Fruit fly (Drosophila melanogaster) whole organism, embryonic: ENCODE measurements around the gene udt.
A peak's percentile ranks its signal among the peaks of the same experiment; 100 is the strongest.

Source experiments
- Asciz ChIP-seq: fragments of 200-800 bp; sonication (Bioruptor generic); optimal IDR thresholded peaks from 2 replicates; lab custom pipeline; 2017; ENCODE audit warnings: missing biosample characterization, mild to moderate bottlenecking, missing genetic modification characterization, missing genetic modification reagents
- CG10321 ChIP-seq: fragments of 200-800 bp; sonication (Bioruptor generic); IDR thresholded peaks from 2 replicates; pipeline ENCODE4 v1.3.6; 2022; ENCODE audit warnings: missing biosample characterization, missing genetic modification characterization
- CG10462 ChIP-seq: fragments of 200-800 bp; sonication (Bioruptor generic); optimal IDR thresholded peaks from 2 replicates; lab custom pipeline; 2016; ENCODE audit warnings: missing biosample characterization, missing genetic modification characterization
- CG10959 ChIP-seq: fragments of 200-800 bp; sonication (Bioruptor generic); IDR thresholded peaks from 2 replicates; pipeline ENCODE4 v1.3.6; 2022; ENCODE audit warnings: missing biosample characterization, missing genetic modification characterization
- CG11398 ChIP-seq: fragments of 200-800 bp; sonication (Bioruptor generic); optimal IDR thresholded peaks from 2 replicates; lab custom pipeline; 2016; ENCODE audit warnings: missing biosample characterization, missing genetic modification characterization
- CG12071 ChIP-seq: fragments of 200-800 bp; sonication (Bioruptor generic); optimal IDR thresholded peaks from 3 replicates; lab custom pipeline; 2018; ENCODE audit warnings: missing biosample characterization, mild to moderate bottlenecking, missing genetic modification characterization
- CG14050 ChIP-seq: fragments of 200-800 bp; sonication (Bioruptor generic); IDR thresholded peaks from 3 replicates; pipeline ENCODE4 v1.3.6; 2022; ENCODE audit warnings: missing biosample characterization, missing genetic modification characterization
- CG16779 ChIP-seq: fragments of 200-800 bp; sonication (Bioruptor generic); IDR thresholded peaks from 2 replicates; pipeline ENCODE4 v1.3.6; 2022; ENCODE audit warnings: missing biosample characterization, missing genetic modification characterization
- CG2199 ChIP-seq: fragments of 200-800 bp; sonication (Bioruptor generic); IDR thresholded peaks from 3 replicates; pipeline ENCODE4 v1.3.6; 2022; ENCODE audit warnings: missing biosample characterization, missing genetic modification characterization
- CG2889 ChIP-seq: fragments of 200-800 bp; sonication (Bioruptor generic); IDR thresholded peaks from 3 replicates; pipeline ENCODE4 v1.3.6; 2022; ENCODE audit warnings: missing biosample characterization, missing genetic modification characterization
- CG31388 ChIP-seq: fragments of 200-800 bp; sonication (Bioruptor generic); optimal IDR thresholded peaks from 2 replicates; lab custom pipeline; 2016; ENCODE audit warnings: missing biosample characterization, missing genetic modification characterization
- CG32767 ChIP-seq: fragments of 200-800 bp; sonication (Bioruptor generic); IDR thresholded peaks from 2 replicates; pipeline ENCODE4 v1.3.6; 2022; ENCODE audit warnings: missing biosample characterization, missing genetic modification characterization
- CG4328 ChIP-seq: fragments of 200-800 bp; sonication (Bioruptor generic); optimal IDR thresholded peaks from 3 replicates; lab custom pipeline; 2017; ENCODE audit warnings: missing biosample characterization, missing genetic modification reagents, missing genetic modification characterization
- CG4404 ChIP-seq: fragments of 200-800 bp; sonication (Bioruptor generic); IDR thresholded peaks from 2 replicates; pipeline ENCODE4 v1.3.6; 2022; ENCODE audit warnings: missing biosample characterization, missing genetic modification characterization
- CG4854 ChIP-seq: fragments of 200-800 bp; sonication (Bioruptor generic); optimal IDR thresholded peaks from 2 replicates; lab custom pipeline; 2016; ENCODE audit warnings: missing biosample characterization, missing genetic modification characterization, inconsistent platforms
- CG6765 ChIP-seq: fragments of 200-800 bp; sonication (Bioruptor generic); optimal IDR thresholded peaks from 3 replicates; lab custom pipeline; 2017; ENCODE audit warnings: missing biosample characterization, mild to moderate bottlenecking, missing genetic modification characterization
- CG7372 ChIP-seq: fragments of 200-800 bp; sonication (Bioruptor generic); IDR thresholded peaks from 2 replicates; pipeline ENCODE4 v1.3.6; 2022; ENCODE audit warnings: missing biosample characterization, missing genetic modification characterization
- CG7786 ChIP-seq: fragments of 200-800 bp; sonication (Bioruptor generic); optimal IDR thresholded peaks from 2 replicates; lab custom pipeline; 2016; ENCODE audit warnings: missing biosample characterization, missing genetic modification characterization
- CG7839 ChIP-seq: fragments of 200-800 bp; sonication (Bioruptor generic); optimal IDR thresholded peaks from 3 replicates; lab custom pipeline; 2018; ENCODE audit warnings: missing biosample characterization, mild to moderate bottlenecking, missing genetic modification characterization, moderate library complexity
- CG9727 ChIP-seq: fragments of 200-800 bp; sonication (Bioruptor generic); optimal IDR thresholded peaks from 3 replicates; lab custom pipeline; 2017; ENCODE audit warnings: missing biosample characterization, mild to moderate bottlenecking, missing genetic modification characterization
- Camta ChIP-seq: fragments of 200-800 bp; sonication (Bioruptor generic); optimal IDR thresholded peaks from 2 replicates; lab custom pipeline; 2016; ENCODE audit warnings: missing biosample characterization, missing genetic modification characterization
- Dip2 ChIP-seq: fragments of 200-800 bp; sonication (Bioruptor generic); IDR thresholded peaks from 2 replicates; pipeline ENCODE4 v1.3.6; 2022; ENCODE audit warnings: missing biosample characterization, missing genetic modification characterization
- Dll ChIP-seq: fragments of 200-800 bp; sonication (Bioruptor generic); IDR thresholded peaks from 4 replicates; pipeline ENCODE4 v1.3.6; 2022; ENCODE audit warnings: missing biosample characterization, missing genetic modification characterization; ENCODE audit not compliant: partially characterized antibody
- Fer3 ChIP-seq: fragments of 200-800 bp; sonication (Bioruptor generic); optimal IDR thresholded peaks from 2 replicates; lab custom pipeline; 2018; ENCODE audit warnings: missing biosample characterization, mild to moderate bottlenecking, missing genetic modification characterization, moderate library complexity
- H15 ChIP-seq: fragments of 200-800 bp; sonication (Bioruptor generic); IDR thresholded peaks from 3 replicates; pipeline ENCODE4 v1.3.6; 2022; ENCODE audit warnings: missing biosample characterization, missing genetic modification characterization
- HmgZ ChIP-seq: fragments of 200-800 bp; sonication (Bioruptor generic); optimal IDR thresholded peaks from 2 replicates; lab custom pipeline; 2018; ENCODE audit warnings: missing biosample characterization, mild to moderate bottlenecking, missing genetic modification characterization
- Hmr ChIP-seq: fragments of 200-800 bp; sonication (Bioruptor generic); optimal IDR thresholded peaks from 3 replicates; lab custom pipeline; 2017; ENCODE audit warnings: mild to moderate bottlenecking, missing biosample characterization, missing genetic modification reagents, missing genetic modification characterization
- Nf-YA ChIP-seq: fragments of 200-800 bp; sonication (Bioruptor generic); IDR thresholded peaks from 2 replicates; pipeline ENCODE4 v1.3.6; 2022; ENCODE audit warnings: missing biosample characterization, missing genetic modification characterization
- Opbp ChIP-seq: fragments of 200-800 bp; sonication (Bioruptor generic); IDR thresholded peaks from 3 replicates; pipeline ENCODE4 v1.3.6; 2022; ENCODE audit warnings: missing biosample characterization, missing genetic modification characterization; ENCODE audit not compliant: partially characterized antibody
- Sry-δ ChIP-seq: fragments of 200-800 bp; sonication (Bioruptor generic); optimal IDR thresholded peaks from 2 replicates; lab custom pipeline; 2016; ENCODE audit warnings: missing biosample characterization, missing genetic modification characterization
- bcd ChIP-seq: fragments of 200-800 bp; sonication (Bioruptor generic); optimal IDR thresholded peaks from 2 replicates; lab custom pipeline; 2017; ENCODE audit warnings: missing biosample characterization, mild to moderate bottlenecking, missing genetic modification characterization
- croc ChIP-seq: fragments of 200-800 bp; sonication (Bioruptor generic); conservative IDR thresholded peaks from 3 replicates; pipeline ENCODE4 v1.3.6; 2022; ENCODE audit warnings: missing biosample characterization, missing genetic modification characterization
- crp ChIP-seq, 2 experiments: fragments of 200-800 bp; sonication (Bioruptor generic); optimal IDR thresholded peaks; 2 replicates in 1 of 2; 3 replicates in 1 of 2; lab custom pipeline; 2017; ENCODE audit warnings: missing biosample characterization in 2 of 2, missing genetic modification characterization in 2 of 2, mild to moderate bottlenecking in 1 of 2, moderate library complexity in 1 of 2
- dimm ChIP-seq: fragments of 200-800 bp; sonication (Bioruptor generic); IDR thresholded peaks from 2 replicates; pipeline ENCODE4 v1.3.6; 2022; ENCODE audit warnings: missing biosample characterization, missing genetic modification characterization
- disco-r ChIP-seq: fragments of 200-800 bp; sonication (Bioruptor generic); optimal IDR thresholded peaks from 2 replicates; lab custom pipeline; 2016; ENCODE audit warnings: missing biosample characterization, missing genetic modification characterization
- eyg ChIP-seq: fragments of 200-800 bp; sonication (Bioruptor generic); optimal IDR thresholded peaks from 3 replicates; lab custom pipeline; 2016; ENCODE audit warnings: missing biosample characterization, missing genetic modification characterization
- knrl ChIP-seq: fragments of 200-800 bp; sonication (Bioruptor generic); IDR thresholded peaks from 3 replicates; pipeline ENCODE4 v1.3.6; 2022; ENCODE audit warnings: missing biosample characterization, missing genetic modification characterization; ENCODE audit not compliant: partially characterized antibody
- mld ChIP-seq: fragments of 200-800 bp; sonication (Bioruptor generic); IDR thresholded peaks from 3 replicates; pipeline ENCODE4 v1.3.6; 2022; ENCODE audit warnings: missing biosample characterization, missing genetic modification characterization; ENCODE audit not compliant: partially characterized antibody
- nerfin-1 ChIP-seq: fragments of 200-800 bp; sonication (Bioruptor generic); optimal IDR thresholded peaks from 3 replicates; lab custom pipeline; 2019; ENCODE audit warnings: missing biosample characterization, mild to moderate bottlenecking, missing genetic modification characterization, moderate library complexity
- nmo ChIP-seq: fragments of 200-800 bp; sonication (Bioruptor generic); optimal IDR thresholded peaks from 2 replicates; lab custom pipeline; 2018; ENCODE audit warnings: missing biosample characterization, mild to moderate bottlenecking, missing genetic modification characterization, moderate library complexity
- onecut ChIP-seq: fragments of 200-800 bp; sonication (Bioruptor generic); IDR thresholded peaks from 2 replicates; pipeline ENCODE4 v1.3.6; 2022; ENCODE audit warnings: missing biosample characterization, missing genetic modification characterization
- p53 ChIP-seq: fragments of 200-800 bp; sonication (Bioruptor generic); optimal IDR thresholded peaks from 2 replicates; lab custom pipeline; 2016; ENCODE audit warnings: missing biosample characterization, missing genetic modification characterization
- pros ChIP-seq: fragments of 200-800 bp; sonication (Bioruptor generic); optimal IDR thresholded peaks from 3 replicates; lab custom pipeline; 2019; ENCODE audit warnings: missing biosample characterization, mild to moderate bottlenecking, missing genetic modification characterization, moderate library complexity
- ro ChIP-seq: fragments of 200-800 bp; sonication (Bioruptor generic); IDR thresholded peaks from 2 replicates; pipeline ENCODE4 v1.3.6; 2022; ENCODE audit warnings: missing biosample characterization, missing genetic modification characterization
- sisA ChIP-seq: fragments of 200-800 bp; sonication (Bioruptor generic); IDR thresholded peaks from 2 replicates; pipeline ENCODE4 v1.3.6; 2022; ENCODE audit warnings: missing biosample characterization, missing genetic modification characterization
- stc ChIP-seq: fragments of 200-800 bp; sonication (Bioruptor generic); IDR thresholded peaks from 2 replicates; pipeline ENCODE4 v1.3.6; 2022; ENCODE audit warnings: missing biosample characterization, missing genetic modification characterization
- stwl ChIP-seq: fragments of 200-800 bp; sonication (Bioruptor generic); optimal IDR thresholded peaks from 3 replicates; lab custom pipeline; 2018; ENCODE audit warnings: missing biosample characterization, mild to moderate bottlenecking, missing genetic modification characterization, moderate library complexity
- sug ChIP-seq: fragments of 200-800 bp; optimal IDR thresholded peaks from 2 replicates; lab custom pipeline; 2019; ENCODE audit warnings: missing biosample characterization, mild to moderate bottlenecking, missing genetic modification characterization, moderate library complexity
- unc-4 ChIP-seq: fragments of 200-800 bp; sonication (Bioruptor generic); IDR thresholded peaks from 2 replicates; pipeline ENCODE4 v1.3.6; 2022; ENCODE audit warnings: missing biosample characterization, missing genetic modification characterization; ENCODE audit not compliant: partially characterized antibody
- vnd ChIP-seq: fragments of 200-800 bp; sonication (Bioruptor generic); IDR thresholded peaks from 3 replicates; pipeline ENCODE4 v1.3.6; 2022; ENCODE audit warnings: missing biosample characterization, missing genetic modification characterization; ENCODE audit not compliant: partially characterized antibody
- wdn ChIP-seq: fragments of 200-800 bp; sonication (Bioruptor generic); IDR thresholded peaks from 2 replicates; pipeline ENCODE4 v1.3.6; 2022; ENCODE audit warnings: missing biosample characterization, missing genetic modification characterization

udt gene

dm6 chr3R:23722680-23723372, 40.2 kb downstream of the udt start, which contains the start of gene CG10365 (continued):
- TF ChIP-seq CG6765 (GFP tag; lab: Kevin White, UChicago) (peak; percentile 72), CG32767 (GFP tag; lab: Robert Waterston, UW) (peak; percentile 88), CG2889 (GFP tag; lab: Robert Waterston, UW) (0 out of 3 replicates have a peak, but pooled peaks have one; percentile 28), wdn (GFP tag; lab: Robert Waterston, UW) (peak; percentile 70), H15 (peak; percentile 67), Asciz (GFP tag; lab: Kevin White, UChicago) (peak; percentile 87), Fer3 (tag; lab: Kevin White, UChicago) (peak; percentile 92), nerfin-1 (peak; percentile 80), Sry-δ (no peak), disco-r (no peak), Camta (GFP tag; lab: Kevin White, UChicago) (peak; percentile 17), Dip2 (GFP tag; lab: Robert Waterston, UW) (no peak), onecut (GFP tag; lab: Robert Waterston, UW) (peak; percentile 74), mld (no peak), bcd (GFP tag; lab: Kevin White, UChicago) (peak; percentile 80), crp (GFP tag; optimal IDR thresholded peaks at IDR 0.05; lab: Kevin White, UChicago) (peak in 1 of 2 experiments; percentile 46), CG14050 (peak; percentile 70; the same call in 2 of the 3 replicates), CG16779 (no peak), Hmr (GFP tag; lab: Kevin White, UChicago) (peak; percentile 94), CG4404 (GFP tag; lab: Robert Waterston, UW) (0 out of 2 replicates have a peak, but pooled peaks have one; percentile 34), HmgZ (tag; lab: Kevin White, UChicago) (peak; percentile 80), pros (GFP tag; lab: Kevin White, UChicago) (no peak), CG4328 (GFP tag; lab: Kevin White, UChicago) (peak; percentile 58), p53 (GFP tag; lab: Kevin White, UChicago) (no peak), knrl (no peak), CG7372 (GFP tag; lab: Robert Waterston, UW) (peak; percentile 56; the same call in 1 of the 2 replicates), CG9727 (GFP tag; lab: Kevin White, UChicago) (peak; percentile 92), stwl (tag; lab: Kevin White, UChicago) (no peak), Nf-YA (GFP tag; lab: Robert Waterston, UW) (peak; percentile 82), CG12071 (no peak), dimm (GFP tag; lab: Robert Waterston, UW) (peak; percentile 59), CG10959 (GFP tag; lab: Robert Waterston, UW) (no peak), croc (GFP tag; lab: Robert Waterston, UW) (peak; percentile 72), ro (GFP tag; lab: Robert Waterston, UW) (no peak), CG10321 (GFP tag; lab: Robert Waterston, UW) (peak; percentile 32; the same call in 1 of the 2 replicates), vnd (GFP tag; lab: Robert Waterston, UW) (no peak), nmo (GFP tag; lab: Kevin White, UChicago) (peak; percentile 90), eyg (GFP tag; lab: Kevin White, UChicago) (no peak), Dll (GFP tag; lab: Robert Waterston, UW) (no peak)

dm6 chr3R:23721936-23722335, 41.1 kb downstream of the udt start:
- TF ChIP-seq stc (GFP tag; lab: Robert Waterston, UW) = no peak
- TF ChIP-seq CG7839 (tag; lab: Kevin White, UChicago) = peak; percentile 35
- no peak for TF ChIP-seq CG31388 (GFP tag; lab: Kevin White, UChicago)
- no peak for TF ChIP-seq unc-4 (GFP tag; lab: Robert Waterston, UW)
- peak; percentile 93 for TF ChIP-seq CG2199
- no peak for TF ChIP-seq CG7786 (GFP tag; lab: Kevin White, UChicago)
- TF ChIP-seq sisA (GFP tag; lab: Robert Waterston, UW) = no peak
- no peak for TF ChIP-seq CG11398 (GFP tag; lab: Kevin White, UChicago)
- no peak for TF ChIP-seq CG4854 (GFP tag; lab: Kevin White, UChicago)
- peak; percentile 98 for TF ChIP-seq Dip2 (GFP tag; lab: Robert Waterston, UW)
- peak; percentile 66 for TF ChIP-seq sug (tag; lab: Kevin White, UChicago)
- TF ChIP-seq Opbp (GFP tag; lab: Robert Waterston, UW) = no peak
- TF ChIP-seq CG10462 = no peak
- TF ChIP-seq Dll (GFP tag; lab: Robert Waterston, UW) = no peak
